Fruit fly (Drosophila melanogaster) whole organism, embryonic: Measurements from ENCODE around the gene Ubi-p63E.

Experiments used
- crol ChIP-seq: fragments of 200-800 bp; sonication (Bioruptor generic); IDR thresholded peaks from 2 replicates; pipeline ENCODE4 v1.3.6; 2022; ENCODE audit warnings: missing biosample characterization, missing genetic modification characterization
- dmrt99B ChIP-seq: fragments of 200-800 bp; sonication (Bioruptor generic); optimal IDR thresholded peaks from 2 replicates; lab custom pipeline; 2018; ENCODE audit warnings: missing biosample characterization, mild to moderate bottlenecking, missing genetic modification characterization, moderate library complexity
- org-1 ChIP-seq: fragments of 200-800 bp; sonication (Bioruptor generic); optimal IDR thresholded peaks from 2 replicates; lab custom pipeline; 2017; ENCODE audit warnings: missing biosample characterization, missing genetic modification characterization

DNA sequence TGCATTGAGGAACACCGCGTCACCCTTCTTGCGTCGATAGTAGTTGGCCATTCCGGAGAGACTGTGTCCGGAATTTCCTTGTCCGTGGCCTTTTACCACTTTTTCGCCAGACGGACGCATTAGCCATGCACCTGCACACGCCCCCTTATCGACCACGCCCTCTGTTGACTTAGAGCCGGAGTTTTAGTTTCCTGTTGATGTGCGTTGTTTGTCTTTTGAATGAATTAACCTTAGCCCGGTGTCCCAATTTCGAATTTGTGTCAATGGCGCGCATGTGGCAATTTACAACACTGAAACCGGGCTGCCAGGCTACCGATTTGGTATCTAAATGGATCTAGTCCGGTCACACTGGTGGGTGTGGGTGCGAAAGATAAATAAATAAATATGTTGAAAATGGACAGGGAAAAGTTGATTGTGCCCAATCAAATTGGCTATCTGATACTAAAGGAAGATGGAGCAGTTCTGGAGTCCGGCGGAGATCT, 6.4 kb downstream of the Ubi-p63E start, which contains the start of the genes Gr63a and Lamtor4:
- TF ChIP-seq org-1 (GFP tag; lab: Kevin White, UChicago) = no peak
- no peak for TF ChIP-seq dmrt99B (tag; lab: Kevin White, UChicago)
- TF ChIP-seq crol = no peak
